Fruit fly (Drosophila melanogaster) S2 (cell line): Measurements from ENCODE around the gene Pex7.

Experiments used
- CG8478 ChIP-seq: fragments of >200 bp; optimal IDR thresholded peaks from 2 replicates; lab custom pipeline; 2018
- CTCF ChIP-seq, 2 experiments: fragments of >200 bp; optimal IDR thresholded peaks; 2 replicates each; lab custom pipeline; 2018

The Pex7 gene

dm6 chr3L:8682551-8683375 is 35.8 kb downstream of the Pex7 start:
- TF ChIP-seq CG8478 (lab: Kevin White, UChicago) (no peak), CTCF (optimal IDR thresholded peaks at IDR 0.05; lab: Kevin White, UChicago) (no peak)

- no peak for TF ChIP-seq CG8478 (lab: Kevin White, UChicago)
- no peak for TF ChIP-seq CTCF (optimal IDR thresholded peaks at IDR 0.05; lab: Kevin White, UChicago)
Measured at dm6 chr3L:8683773-8684172, 36.8 kb downstream of the Pex7 start.

DNA sequence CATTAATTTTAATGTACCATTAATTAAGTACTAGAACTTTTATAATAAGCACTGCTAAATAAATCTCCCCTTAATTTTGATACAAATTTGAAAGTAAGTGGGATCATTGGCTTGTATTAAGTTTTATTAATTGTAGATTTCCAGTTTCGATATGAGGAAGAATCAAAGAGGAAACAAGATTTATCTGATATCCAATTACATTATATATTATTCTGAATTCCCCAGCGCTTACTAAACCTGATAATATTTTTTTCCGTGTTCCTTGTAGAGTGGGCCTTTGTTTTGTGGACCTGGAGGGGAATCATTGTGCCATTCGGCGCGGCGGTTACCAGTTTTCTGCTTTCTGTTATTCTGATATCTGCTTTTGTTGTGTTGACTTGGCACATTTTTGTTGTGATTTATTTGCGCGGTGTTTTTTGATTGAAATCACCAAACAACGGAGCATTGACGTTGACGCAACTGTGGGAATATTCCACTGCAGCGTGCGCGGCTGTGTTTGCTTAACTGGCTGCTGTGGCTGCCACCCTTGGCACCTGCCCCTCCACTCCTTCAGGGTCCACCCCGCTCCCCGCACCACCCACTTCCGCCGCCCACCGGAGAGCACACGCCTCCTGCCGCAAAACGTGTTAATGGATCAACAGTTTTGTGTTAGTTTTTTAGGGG is 37.6 kb downstream of the Pex7 start:
- TF ChIP-seq CG8478 (lab: Kevin White, UChicago) (no peak), CTCF (optimal IDR thresholded peaks at IDR 0.05; lab: Kevin White, UChicago) (no peak)

dm6 chr3L:8686646-8687045 is 39.7 kb downstream of the Pex7 start:
- no peak for TF ChIP-seq CG8478 (lab: Kevin White, UChicago)
- TF ChIP-seq CTCF (optimal IDR thresholded peaks at IDR 0.05; lab: Kevin White, UChicago) = no peak

DNA sequence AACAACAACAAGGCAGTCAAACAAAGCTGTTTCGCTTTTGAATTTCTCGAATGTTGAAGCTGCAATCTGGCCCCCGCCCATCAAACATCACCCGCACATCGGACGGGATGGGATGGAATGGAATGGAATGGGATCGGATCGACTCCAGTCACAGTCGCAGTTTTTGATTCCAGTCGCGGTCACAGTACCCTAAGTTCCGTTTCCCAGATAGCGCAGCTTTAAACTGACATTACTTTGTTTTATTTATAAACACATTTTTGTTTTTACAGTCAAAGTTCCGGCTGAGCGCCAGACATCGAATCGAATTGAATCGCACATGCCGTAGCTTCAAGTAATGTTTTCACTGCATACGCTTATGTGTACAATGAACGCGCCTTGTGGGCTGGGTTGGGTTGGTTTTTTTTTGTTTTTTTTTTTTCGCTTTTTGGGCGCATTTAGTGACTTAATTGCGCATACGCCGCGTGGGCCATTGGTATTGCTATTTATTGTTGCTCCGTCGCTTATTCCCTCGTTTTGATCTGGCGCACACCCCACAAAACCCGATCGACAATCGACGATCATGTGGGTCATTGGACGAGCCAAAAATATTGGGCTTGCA is 41.8 kb downstream of the Pex7 start:
- TF ChIP-seq CTCF (optimal IDR thresholded peaks at IDR 0.05; lab: Kevin White, UChicago) (no peak), CG8478 (lab: Kevin White, UChicago) (no peak)

DNA sequence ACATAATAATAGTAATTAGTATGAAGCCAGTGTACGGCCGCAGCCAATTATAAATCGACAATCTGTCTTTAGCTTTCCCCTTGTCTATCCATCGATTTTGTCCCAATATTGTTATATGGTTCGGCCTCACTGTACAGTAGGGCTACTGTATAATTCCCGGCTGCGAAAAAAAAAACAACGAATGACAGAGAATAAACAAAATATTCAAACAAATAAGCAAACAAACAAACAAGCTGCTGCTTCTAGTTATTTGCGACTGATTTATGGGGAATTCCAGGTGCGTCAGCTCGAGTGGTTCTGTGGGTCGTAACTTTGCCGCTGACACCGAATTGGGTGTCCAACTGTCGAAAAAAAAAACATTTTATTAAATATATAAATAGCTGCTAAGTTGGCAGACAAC is 42.7 kb downstream of the Pex7 start:
- TF ChIP-seq CTCF (optimal IDR thresholded peaks at IDR 0.05; lab: Kevin White, UChicago) = no peak
- TF ChIP-seq CG8478 (lab: Kevin White, UChicago) = no peak

DNA sequence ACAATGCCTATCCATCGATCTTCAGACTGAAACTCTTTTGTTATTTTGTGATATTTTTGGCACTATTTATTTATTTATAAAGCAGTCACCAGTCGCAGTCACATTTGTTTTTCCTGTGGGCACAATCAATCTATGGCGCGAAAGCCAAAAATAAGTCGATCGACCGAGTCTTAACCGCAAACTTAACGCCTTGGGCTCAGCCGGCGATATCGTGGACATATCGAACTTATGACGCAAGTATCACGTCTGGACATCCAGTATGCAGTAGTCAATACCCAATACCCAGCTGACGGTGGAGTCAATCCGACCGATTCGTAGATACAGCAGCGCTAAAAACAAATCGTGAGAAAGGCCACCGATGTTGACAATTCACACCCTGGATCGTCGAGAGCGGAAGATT is 43.7 kb downstream of the Pex7 start:
- no peak for TF ChIP-seq CG8478 (lab: Kevin White, UChicago)
- no peak for TF ChIP-seq CTCF (optimal IDR thresholded peaks at IDR 0.05; lab: Kevin White, UChicago)

dm6 chr3L:8691891-8692874 is 45.2 kb downstream of the Pex7 start:
- no peak for TF ChIP-seq CTCF (optimal IDR thresholded peaks at IDR 0.05; lab: Kevin White, UChicago)
- TF ChIP-seq CG8478 (lab: Kevin White, UChicago) = no peak

dm6 chr3L:8693558-8694502 is 46.9 kb downstream of the Pex7 start:
- TF ChIP-seq CG8478 (lab: Kevin White, UChicago) (no peak), CTCF (optimal IDR thresholded peaks at IDR 0.05; lab: Kevin White, UChicago) (no peak)

DNA sequence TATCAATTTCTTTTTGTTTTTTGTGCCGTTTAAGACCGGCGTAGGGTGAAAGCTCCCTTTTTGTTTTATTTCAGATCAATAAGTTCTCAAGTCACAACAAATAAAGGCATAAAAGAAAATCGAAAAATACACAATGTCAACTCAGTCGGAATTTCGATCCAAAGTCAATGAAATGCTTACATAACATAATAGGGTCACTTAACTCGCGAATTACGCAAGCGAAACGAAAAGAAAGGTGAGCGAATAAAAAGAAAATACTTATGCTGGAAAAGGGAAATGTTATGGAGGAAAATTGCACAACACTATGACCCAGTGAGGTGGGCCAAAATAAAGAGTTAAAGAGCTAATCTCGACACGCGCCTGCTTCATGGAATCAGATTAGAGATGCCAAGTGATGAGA is 49.0 kb downstream of the Pex7 start:
- no peak for TF ChIP-seq CG8478 (lab: Kevin White, UChicago)
- no peak for TF ChIP-seq CTCF (optimal IDR thresholded peaks at IDR 0.05; lab: Kevin White, UChicago)

DNA sequence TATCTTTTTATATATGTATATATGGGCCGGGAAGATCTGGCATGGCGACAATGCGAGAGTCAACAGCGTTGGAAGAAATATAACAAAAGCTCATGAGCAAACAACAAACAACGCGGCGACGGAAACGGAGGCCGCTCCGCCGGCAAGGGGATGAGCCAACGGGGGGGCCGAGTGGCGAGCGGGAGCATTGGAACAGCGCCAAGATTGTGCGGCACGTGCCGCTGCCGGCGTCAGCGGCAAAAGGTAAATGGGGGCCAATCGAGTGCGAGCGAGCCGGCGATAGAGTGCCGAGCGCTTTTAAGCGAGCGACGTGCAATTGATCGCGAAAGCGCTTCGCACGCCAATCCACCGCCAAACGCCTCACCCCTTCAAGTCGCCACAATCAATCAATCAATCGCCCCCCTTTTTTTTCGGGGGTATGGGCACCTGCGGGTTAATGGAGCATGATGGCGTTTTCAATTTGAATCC is 49.6 kb downstream of the Pex7 start:
- no peak for TF ChIP-seq CG8478 (lab: Kevin White, UChicago)
- no peak for TF ChIP-seq CTCF (optimal IDR thresholded peaks at IDR 0.05; lab: Kevin White, UChicago)

DNA sequence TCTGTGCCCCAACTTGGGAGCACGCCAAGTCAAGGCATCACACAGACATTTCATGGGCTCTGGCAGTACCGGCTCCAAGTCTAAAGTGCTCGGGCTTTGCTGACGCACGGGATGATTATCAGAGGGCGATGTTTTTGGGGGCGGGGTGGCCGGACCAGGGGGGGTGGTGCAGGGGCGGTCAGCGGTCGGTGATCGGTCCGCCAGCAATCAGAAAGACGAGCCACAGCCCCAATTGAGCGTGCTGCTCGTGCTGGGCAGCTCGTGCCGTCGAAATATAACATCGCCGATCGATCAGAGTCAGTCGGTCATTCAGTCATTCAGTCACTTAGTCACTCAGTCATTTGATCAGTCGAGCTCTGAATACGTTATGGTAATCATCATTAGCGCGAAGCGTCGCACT is 50.9 kb downstream of the Pex7 start:
- TF ChIP-seq CG8478 (lab: Kevin White, UChicago) (no peak), CTCF (optimal IDR thresholded peaks at IDR 0.05; lab: Kevin White, UChicago) (no peak)
